Fruit fly (Drosophila melanogaster): ENCODE measurements around the gene Set8.

Gene Set8

DNA sequence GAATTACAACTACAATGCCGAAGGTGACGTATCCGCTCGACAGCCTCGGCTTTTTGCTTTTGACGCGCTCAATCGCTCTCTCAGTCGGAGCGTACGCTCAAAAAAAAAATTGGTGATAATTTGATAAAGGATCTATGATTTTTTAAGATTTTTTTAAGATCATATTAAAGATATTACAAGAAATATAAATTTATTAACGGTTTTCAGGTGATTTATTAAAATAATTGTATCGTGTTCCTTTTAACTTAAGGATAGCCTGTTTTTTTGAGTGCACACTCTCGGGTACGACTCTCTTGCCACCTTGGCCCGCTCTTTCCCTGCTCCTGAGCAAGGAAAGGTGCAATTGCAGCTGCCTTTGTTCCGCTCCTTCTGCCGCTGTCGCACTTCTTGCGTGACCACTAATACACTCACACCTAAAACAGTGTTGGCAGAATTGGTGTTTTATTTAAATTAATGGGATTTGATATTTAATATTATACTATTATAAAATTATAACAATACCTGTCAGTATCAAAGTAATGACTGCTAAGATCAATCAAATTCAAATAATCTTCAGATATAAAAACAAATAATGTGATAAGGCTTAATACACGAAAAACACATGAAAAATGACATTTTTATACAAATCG lies 37.8 kb upstream of the Set8 start (continued):
- TF ChIP-seq pfk (GFP tag; optimal IDR thresholded peaks at IDR 0.05) (no peak), zen2 (GFP tag; IDR thresholded peaks at IDR 0.05; ENCODE audit: partially characterized antibody) (no peak), YL-1 (GFP tag; optimal IDR thresholded peaks at IDR 0.05) (peak; percentile 38), pb (GFP tag; optimal IDR thresholded peaks at IDR 0.05) (no peak), sr (GFP tag; IDR thresholded peaks at IDR 0.05) (no peak), CG31388 (GFP tag; optimal IDR thresholded peaks at IDR 0.05) (peak; percentile 20), br (optimal IDR thresholded peaks at IDR 0.05) (no peak), da (GFP tag; optimal IDR thresholded peaks at IDR 0.05) (no peak), CG9932 (GFP tag; IDR thresholded peaks at IDR 0.05) (peak; percentile 72), Doc3 (GFP tag; IDR thresholded peaks at IDR 0.05; ENCODE audit: partially characterized antibody) (no peak), CG10543 (GFP tag; optimal IDR thresholded peaks at IDR 0.05) (peak; percentile 36), insv (GFP tag; optimal IDR thresholded peaks at IDR 0.05) (no peak), stc (GFP tag; IDR thresholded peaks at IDR 0.05) (peak; percentile 86), cas (GFP tag; IDR thresholded peaks at IDR 0.05) (0 out of 2 replicates have a peak, but pooled peaks have one; percentile 20), CG8765 (GFP tag; IDR thresholded peaks at IDR 0.05) (peak; percentile 89), Dad (GFP tag; optimal IDR thresholded peaks at IDR 0.05) (peak; percentile 20), CG12236 (GFP tag; optimal IDR thresholded peaks at IDR 0.05) (no peak), CG10274 (GFP tag; optimal IDR thresholded peaks at IDR 0.05) (peak; percentile 42), wor (GFP tag; IDR thresholded peaks at IDR 0.05) (no peak), dpn (GFP tag; optimal IDR thresholded peaks at IDR 0.05) (peak; percentile 41 to 62), ase (GFP tag; IDR thresholded peaks at IDR 0.05) (peak; percentile 44; the same call in 2 of the 3 replicates), CG10321 (GFP tag; IDR thresholded peaks at IDR 0.05) (no peak), CG17361 (GFP tag; IDR thresholded peaks at IDR 0.05) (peak; percentile 87), CkIIα-i1 (GFP tag; IDR thresholded peaks at IDR 0.05) (no peak), unc-4 (GFP tag; IDR thresholded peaks at IDR 0.05; ENCODE audit: partially characterized antibody) (no peak), fd64A (GFP tag; optimal IDR thresholded peaks at IDR 0.05) (no peak), pros (GFP tag; optimal IDR thresholded peaks at IDR 0.05) (no peak), cwo (GFP tag; optimal IDR thresholded peaks at IDR 0.05) (peak; percentile 69), mld (GFP tag; IDR thresholded peaks at IDR 0.05; ENCODE audit: partially characterized antibody) (no peak), dimm (GFP tag; IDR thresholded peaks at IDR 0.05) (0 out of 2 replicates have a peak, but pooled peaks have one; percentile 11), CHES-1-like (GFP tag; optimal IDR thresholded peaks at IDR 0.05) (no peak), CG10209 (GFP tag; optimal IDR thresholded peaks at IDR 0.05) (peak; percentile 86), CG16779 (GFP tag; IDR thresholded peaks at IDR 0.05) (no peak), CG3995 (GFP tag; optimal IDR thresholded peaks at IDR 0.05) (no peak), H2.0 (GFP tag; IDR thresholded peaks at IDR 0.05) (peak; percentile 81), bcd (GFP tag; optimal IDR thresholded peaks at IDR 0.05) (peak; percentile 71), Hmx (GFP tag; optimal IDR thresholded peaks at IDR 0.05) (no peak), dan (GFP tag; IDR thresholded peaks at IDR 0.05) (peak; percentile 43; the same call in 1 of the 2 replicates), CG4282 (GFP tag; optimal IDR thresholded peaks at IDR 0.05) (no peak), Scr (GFP tag; IDR thresholded peaks at IDR 0.05; ENCODE audit: partially characterized antibody) (no peak), CG1024 (GFP tag; IDR thresholded peaks at IDR 0.05) (peak; percentile 70; the same call in 1 of the 2 replicates), CG31224 (GFP tag; IDR thresholded peaks at IDR 0.05) (peak; percentile 63), esg (GFP tag; conservative IDR thresholded peaks at IDR 0.05) (peak; percentile 69), CG7372 (GFP tag; IDR thresholded peaks at IDR 0.05) (peak; percentile 72), CG8359 (GFP tag; optimal IDR thresholded peaks at IDR 0.05; ENCODE audit: borderline replicate concordance) (peak; percentile 57), CG33213 (GFP tag; optimal IDR thresholded peaks at IDR 0.05) (no peak), Nf-YA (GFP tag; IDR thresholded peaks at IDR 0.05) (peak; percentile 67; the same call in 1 of the 2 replicates), ATbp (GFP tag; optimal IDR thresholded peaks at IDR 0.05) (peak; percentile 66), Nf-YB (GFP tag; optimal IDR thresholded peaks at IDR 0.05) (peak; percentile 67), CG10267 (tag; optimal IDR thresholded peaks at IDR 0.05) (peak; percentile 89)

Measured in whole organism, embryonic.